Worm (Caenorhabditis elegans) whole organism, L1 larva: Measurements from ENCODE around the gene srg-20.
"Not testable (repeated sequence)": the region's sequence is repeated elsewhere in the genome, so short reads cannot be mapped to it uniquely, and the experiment has no call there.

Source experiments
- C16A3.4 ChIP-seq: fragments of 150-350 bp; optimal IDR thresholded peaks from 2 replicates; lab custom pipeline; 2014; ENCODE audit warnings: missing biosample characterization, missing genetic modification characterization
- F16B12.6 ChIP-seq: fragments of 150-350 bp; optimal IDR thresholded peaks from 2 replicates; lab custom pipeline; 2014; ENCODE audit warnings: missing biosample characterization, missing genetic modification characterization
- aly-2 ChIP-seq: fragments of 150-350 bp; optimal IDR thresholded peaks from 2 replicates; lab custom pipeline; 2014; ENCODE audit warnings: missing biosample characterization, missing genetic modification characterization
- ceh-63 ChIP-seq: fragments of 200-800 bp; sonication (Bioruptor generic); optimal IDR thresholded peaks from 2 replicates; lab custom pipeline; 2018; ENCODE audit warnings: mild to moderate bottlenecking, missing genetic modification characterization, missing compliant biosample characterization
- ceh-8 ChIP-seq: fragments of 200-800 bp; sonication (Bioruptor generic); optimal IDR thresholded peaks from 2 replicates; lab custom pipeline; 2018; ENCODE audit warnings: mild to moderate bottlenecking, missing genetic modification characterization, moderate library complexity, missing compliant biosample characterization
- ceh-88 ChIP-seq: fragments of 200-800 bp; sonication (Bioruptor generic); IDR thresholded peaks from 2 replicates; pipeline ENCODE4 v1.3.6; 2022; ENCODE audit warnings: missing genetic modification characterization, missing compliant biosample characterization
- dsc-1 ChIP-seq: sonication (generic microtip); optimal IDR thresholded peaks from 2 replicates; lab custom pipeline; 2016; ENCODE audit warnings: mild to moderate bottlenecking, missing genetic modification characterization, missing compliant biosample characterization
- efl-1 ChIP-seq, 4 experiments: fragments of 150-350 bp; optimal IDR thresholded peaks in 3 of 4; peaks in 1 of 4; 1 replicate in 1 of 4; 2 replicates in 3 of 4; lab custom pipeline; 2014; ENCODE audit warnings: missing biosample characterization in 2 of 4, missing genetic modification characterization in 2 of 4, missing genetic modification reagents in 2 of 4
- efl-3 ChIP-seq: fragments of 200-800 bp; sonication (Bioruptor generic); optimal IDR thresholded peaks from 2 replicates; lab custom pipeline; 2018; ENCODE audit warnings: mild to moderate bottlenecking, missing genetic modification characterization, missing compliant biosample characterization
- elt-2 ChIP-seq: sonication (generic microtip); optimal IDR thresholded peaks from 2 replicates; lab custom pipeline; 2016; ENCODE audit warnings: missing genetic modification characterization, mild to moderate bottlenecking, inconsistent platforms, missing compliant biosample characterization, missing genetic modification reagents
- isw-1 ChIP-seq: fragments of 200-800 bp; sonication (Bioruptor generic); IDR thresholded peaks from 2 replicates; pipeline ENCODE4 v1.3.6; 2022; ENCODE audit warnings: missing genetic modification characterization, missing compliant biosample characterization
- jun-1 ChIP-seq: fragments of 150-350 bp; optimal IDR thresholded peaks from 2 replicates; lab custom pipeline; 2014; ENCODE audit warnings: missing biosample characterization, missing genetic modification reagents, missing genetic modification characterization
- lin-14 ChIP-seq: fragments of 200-800 bp; sonication (Bioruptor generic); optimal IDR thresholded peaks from 2 replicates; lab custom pipeline; 2018; ENCODE audit warnings: mild to moderate bottlenecking, missing genetic modification characterization, moderate library complexity, missing compliant biosample characterization
- lin-35 ChIP-seq, 2 experiments: fragments of 150-350 bp; optimal IDR thresholded peaks; 2 replicates each; lab custom pipeline; 2014; ENCODE audit warnings: missing biosample characterization in 2 of 2, missing genetic modification characterization in 2 of 2, missing genetic modification reagents in 2 of 2
- lsy-2 ChIP-seq, 2 experiments: fragments of 150-350 bp; optimal IDR thresholded peaks; 2 replicates each; lab custom pipeline; 2014; ENCODE audit warnings: missing biosample characterization in 2 of 2, missing genetic modification characterization in 2 of 2
- mab-9 ChIP-seq: fragments of 200-800 bp; sonication (Bioruptor generic); IDR thresholded peaks from 2 replicates; pipeline ENCODE4 v1.3.6; 2022; ENCODE audit warnings: missing genetic modification reagents, missing genetic modification characterization, missing compliant biosample characterization
- mef-2 ChIP-seq: fragments of 150-350 bp; optimal IDR thresholded peaks from 2 replicates; lab custom pipeline; 2014; ENCODE audit warnings: missing biosample characterization, missing genetic modification characterization
- mep-1 ChIP-seq: fragments of 150-350 bp; optimal IDR thresholded peaks from 2 replicates; lab custom pipeline; 2014; ENCODE audit warnings: missing biosample characterization, missing genetic modification characterization
- nhr-11 ChIP-seq: fragments of 150-350 bp; optimal IDR thresholded peaks from 2 replicates; lab custom pipeline; 2014; ENCODE audit warnings: missing biosample characterization, missing genetic modification characterization
- nhr-19 ChIP-seq: fragments of 200-800 bp; sonication (Bioruptor generic); conservative IDR thresholded peaks from 2 replicates; pipeline ENCODE4 v1.3.6; 2022; ENCODE audit warnings: missing genetic modification characterization, missing compliant biosample characterization
- nhr-237 ChIP-seq: fragments of 150-350 bp; optimal IDR thresholded peaks from 2 replicates; lab custom pipeline; 2014; ENCODE audit warnings: missing biosample characterization, missing genetic modification characterization
- nhr-28 ChIP-seq: fragments of 150-350 bp; optimal IDR thresholded peaks from 2 replicates; lab custom pipeline; 2014; ENCODE audit warnings: missing biosample characterization, missing genetic modification characterization
- nhr-71 ChIP-seq: sonication (generic microtip); optimal IDR thresholded peaks from 2 replicates; lab custom pipeline; 2016; ENCODE audit warnings: mild to moderate bottlenecking, missing genetic modification characterization, moderate library complexity, missing compliant biosample characterization
- nhr-77 ChIP-seq: fragments of 150-350 bp; optimal IDR thresholded peaks from 2 replicates; lab custom pipeline; 2014; ENCODE audit warnings: missing biosample characterization, missing genetic modification characterization
- nhr-85 ChIP-seq: sonication (generic microtip); peaks from one replicate; lab custom pipeline; 2016; ENCODE audit warnings: missing genetic modification characterization, inconsistent platforms, missing compliant biosample characterization
- pax-3 ChIP-seq: fragments of 200-800 bp; sonication (Bioruptor generic); optimal IDR thresholded peaks from 2 replicates; lab custom pipeline; 2018; ENCODE audit warnings: mild to moderate bottlenecking, missing genetic modification characterization, moderate library complexity, missing compliant biosample characterization
- snpc-4 ChIP-seq: fragments of 150-350 bp; optimal IDR thresholded peaks from 2 replicates; lab custom pipeline; 2014; ENCODE audit warnings: missing biosample characterization, missing genetic modification characterization
- sptf-1 ChIP-seq: fragments of 150-350 bp; optimal IDR thresholded peaks from 2 replicates; lab custom pipeline; 2014; ENCODE audit warnings: missing biosample characterization, missing genetic modification characterization
- tlp-1 ChIP-seq: fragments of 150-350 bp; optimal IDR thresholded peaks from 2 replicates; lab custom pipeline; 2014; ENCODE audit warnings: missing biosample characterization, missing genetic modification characterization
- unc-98 ChIP-seq: fragments of 200-800 bp; sonication (Bioruptor generic); IDR thresholded peaks from 2 replicates; pipeline ENCODE4 v1.3.6; 2022; ENCODE audit warnings: missing genetic modification characterization, missing compliant biosample characterization
- zag-1 ChIP-seq: fragments of 150-350 bp; optimal IDR thresholded peaks from 2 replicates; lab custom pipeline; 2014; ENCODE audit warnings: missing biosample characterization, missing genetic modification characterization
- ztf-4 ChIP-seq: fragments of 150-350 bp; optimal IDR thresholded peaks from 2 replicates; lab custom pipeline; 2014; ENCODE audit warnings: missing biosample characterization, missing genetic modification characterization

srg-20 gene

DNA sequence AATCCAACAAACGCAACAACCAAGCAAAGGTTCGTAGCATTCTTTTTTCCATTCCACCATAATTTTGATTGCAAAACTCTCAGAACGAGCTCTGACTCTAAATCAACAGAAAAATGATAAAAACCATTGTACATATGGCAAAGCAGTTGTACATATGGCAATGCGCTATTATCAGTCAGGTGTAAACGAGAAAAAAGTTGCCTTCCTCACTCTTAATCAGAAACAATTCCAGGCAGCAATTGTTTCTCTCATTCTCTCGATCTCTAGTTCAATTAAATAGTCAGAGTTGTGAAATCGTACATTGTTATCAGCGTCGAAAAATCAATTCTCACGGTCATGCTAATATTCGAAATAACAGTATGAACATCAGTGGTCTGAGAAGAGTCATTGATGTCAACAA is 14.7 kb upstream of the srg-20 start:
- no peak for TF ChIP-seq lin-14 (GFP tag; lab: Kevin White, UChicago)
- TF ChIP-seq C16A3.4 (tag; lab: Kevin White, UChicago) = no peak
- no peak for TF ChIP-seq nhr-19 (GFP tag; lab: Robert Waterston, UW)
- TF ChIP-seq snpc-4 (tag; lab: Kevin White, UChicago) = no peak
- TF ChIP-seq F16B12.6 (tag; lab: Kevin White, UChicago) = no peak
- no peak for TF ChIP-seq mep-1
- peak in 1 of 2 experiments; percentile 32 for TF ChIP-seq lin-35 (GFP tag; optimal IDR thresholded peaks at IDR 0.05; lab: Kevin White, UChicago)
- no peak for TF ChIP-seq mef-2 (tag; lab: Kevin White, UChicago)
- TF ChIP-seq jun-1 = peak; percentile 44
- no peak for TF ChIP-seq tlp-1 (tag; lab: Kevin White, UChicago)
- TF ChIP-seq mab-9 (GFP tag; lab: Robert Waterston, UW) = no peak
- TF ChIP-seq ceh-8 (GFP tag; lab: Kevin White, UChicago) = no peak
- TF ChIP-seq elt-2 (tag; lab: Kevin White, UChicago) = peak; percentile 90
- TF ChIP-seq aly-2 (tag; lab: Kevin White, UChicago) = no peak
- TF ChIP-seq nhr-237 (tag; lab: Kevin White, UChicago) = no peak
- TF ChIP-seq zag-1 (tag; lab: Kevin White, UChicago) = no peak
- TF ChIP-seq isw-1 (GFP tag; lab: Robert Waterston, UW) = no peak

DNA sequence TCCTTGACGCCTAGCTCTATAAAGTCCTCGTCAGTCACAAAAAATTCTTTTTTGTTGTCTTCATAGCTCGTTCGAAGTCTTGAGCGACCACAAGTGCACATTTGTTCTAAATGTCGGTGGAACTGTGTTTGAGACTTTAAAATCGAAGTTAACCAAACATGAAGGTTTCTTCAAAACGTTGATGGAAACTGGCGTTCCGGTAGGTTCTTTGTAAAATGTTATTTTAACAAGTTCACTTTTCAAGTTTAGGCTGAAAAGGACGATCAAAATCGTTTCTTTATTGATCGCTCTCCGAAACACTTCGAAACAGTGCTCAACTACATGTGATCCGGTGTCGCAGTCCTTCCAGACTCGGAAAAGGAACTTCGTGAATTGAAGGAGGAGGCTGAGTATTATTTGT is 11.9 kb upstream of the srg-20 start, which contains the start of gene fbxa-160:
Gene fbxa-160 (minus strand): TSS at position 101 of the 400 bp plus-strand sequence.
- TF ChIP-seq nhr-71 (no peak), zag-1 (tag; lab: Kevin White, UChicago) (no peak), nhr-85 (tag; lab: Kevin White, UChicago) (no peak), pax-3 (no peak), nhr-28 (no peak), mep-1 (no peak)
- TF ChIP-seq, all 84 proteins: peak for 0

DNA sequence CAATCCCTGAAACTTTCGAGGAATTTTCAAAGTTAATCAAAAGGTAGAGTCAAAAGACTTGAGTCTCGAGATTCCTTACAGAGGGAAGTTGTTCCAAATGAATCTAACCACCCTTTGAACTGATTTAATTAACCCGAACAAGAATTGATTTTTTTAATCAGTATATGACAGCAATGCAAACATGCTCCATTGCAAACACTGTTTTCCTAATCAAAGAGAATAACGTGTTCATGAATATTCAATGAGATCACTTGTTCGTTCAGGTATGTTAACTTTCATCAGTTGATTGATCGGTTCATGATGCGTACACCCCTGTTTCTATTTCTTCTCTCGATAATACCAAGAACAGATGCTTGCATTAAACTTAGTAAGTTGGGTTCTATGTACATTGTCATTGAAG is 10.8 kb upstream of the srg-20 start, which contains the start of gene C08E3.14:
Gene C08E3.14 (plus strand): TSS at position 301 of the 400 bp plus-strand sequence.
- TF ChIP-seq ceh-63 (GFP tag; lab: Kevin White, UChicago) = no peak
- TF ChIP-seq efl-1 (optimal IDR thresholded peaks at IDR 0.05; lab: Kevin White, UChicago) = no peak
- TF ChIP-seq efl-1 (GFP tag; optimal IDR thresholded peaks at IDR 0.05 in 1 of 2; lab: Kevin White, UChicago) = peak in 1 of 2 experiments; percentile 84
- TF ChIP-seq, all 84 proteins: peak for 1

DNA sequence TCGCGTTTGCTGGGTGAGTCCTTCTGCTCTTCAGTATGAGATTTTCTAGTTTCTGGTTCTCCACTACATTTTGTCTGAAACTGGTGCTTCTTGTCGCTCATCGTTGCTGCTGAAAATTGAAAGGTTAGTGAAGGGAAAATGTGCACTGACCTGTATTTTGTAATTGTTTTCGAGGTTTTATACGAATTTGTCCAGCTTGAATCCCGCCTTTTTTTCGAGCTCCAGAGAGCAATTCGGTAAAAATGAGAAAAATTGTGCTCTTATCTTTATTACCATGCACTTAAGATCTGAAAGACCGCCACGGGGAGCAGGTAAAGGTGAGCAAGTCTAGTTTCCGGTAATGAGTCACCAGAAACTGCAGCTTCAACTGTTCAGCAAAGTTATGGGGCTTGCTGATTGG is 8.7 kb upstream of the srg-20 start, which contains the start of gene C08E3.15:
Gene C08E3.15 (minus strand): TSS at position 101 of the 400 bp plus-strand sequence.
- peak in 1 of 2 experiments; percentile 6 for TF ChIP-seq lsy-2 (tag; optimal IDR thresholded peaks at IDR 0.05; lab: Kevin White, UChicago)

DNA sequence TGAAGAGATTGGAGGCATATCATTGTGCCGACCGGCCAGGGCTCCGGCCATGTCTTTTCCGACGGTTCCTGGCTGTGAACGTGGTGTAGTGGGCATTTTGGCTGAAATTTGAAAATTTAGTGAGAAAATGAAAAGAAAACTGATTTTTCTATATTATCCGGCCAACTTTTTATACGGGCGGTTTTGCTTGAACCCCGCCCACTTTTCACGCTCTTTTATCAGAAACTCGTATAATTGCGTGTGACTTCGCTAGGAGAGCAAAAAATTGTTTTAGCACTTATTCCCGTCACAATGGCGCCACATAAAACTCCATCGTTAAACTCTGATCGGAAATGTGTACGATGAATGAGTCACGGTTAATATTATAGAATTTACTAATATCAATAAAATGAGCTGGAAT is 4.3 kb upstream of the srg-20 start, which contains the start of gene C08E3.13:
Gene C08E3.13 (minus strand): TSS at position 101 of the 400 bp plus-strand sequence.
- TF ChIP-seq unc-98; dsc-1 (tag; lab: Kevin White, UChicago); ceh-88 (GFP tag; lab: Robert Waterston, UW): not testable (repeated sequence)

DNA sequence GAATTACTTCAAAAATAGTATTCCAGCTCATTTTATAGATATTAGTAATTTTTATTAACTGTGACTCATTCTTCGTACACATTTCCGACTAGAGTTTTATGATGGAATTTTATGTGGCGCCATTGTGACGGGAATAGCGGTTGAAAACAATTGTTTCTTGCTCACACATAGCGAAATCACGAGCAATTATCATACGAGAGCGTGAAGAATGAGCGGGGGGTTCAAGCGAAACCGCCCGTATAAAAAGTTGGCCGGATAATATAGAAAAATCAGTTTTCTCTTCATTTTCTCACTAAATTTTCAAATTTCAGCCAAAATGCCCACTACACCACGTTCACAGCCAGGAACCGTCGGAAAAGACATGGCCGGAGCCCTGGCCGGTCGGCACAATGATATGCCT is 3.0 kb upstream of the srg-20 start, which contains the start of gene C08E3.1:
Gene C08E3.1 (plus strand): TSS at position 301 of the 400 bp plus-strand sequence.
- TF ChIP-seq efl-3 (GFP tag; lab: Kevin White, UChicago); ceh-88 (GFP tag; lab: Robert Waterston, UW); nhr-77: not testable (repeated sequence)

DNA sequence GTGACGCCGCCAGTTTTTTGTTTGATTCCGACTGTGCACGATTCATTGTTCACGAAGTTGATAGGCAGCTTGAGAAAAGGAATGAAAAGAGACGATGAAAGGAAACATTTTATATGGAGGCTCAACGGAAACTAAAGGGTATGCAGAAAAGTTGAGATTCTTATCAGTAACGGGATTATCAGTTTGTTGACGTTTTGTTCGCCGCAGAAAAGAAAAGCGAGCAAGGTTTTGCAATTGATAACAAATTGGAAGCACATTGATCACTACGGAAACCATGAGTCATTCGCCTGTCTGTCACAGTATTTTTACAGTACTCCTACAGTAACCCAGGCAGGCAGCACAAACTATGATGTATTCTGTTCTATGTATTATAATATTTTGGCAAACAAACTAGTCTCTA is 523 bp upstream of the srg-20 start:
- TF ChIP-seq nhr-11 = no peak
- TF ChIP-seq elt-2 (tag; lab: Kevin White, UChicago) = peak; percentile 90
- no peak for TF ChIP-seq sptf-1 (tag; lab: Kevin White, UChicago)
- no peak for TF ChIP-seq ztf-4 (tag; lab: Kevin White, UChicago)
- peak; percentile 15 for TF ChIP-seq jun-1
